Worm (Caenorhabditis elegans) whole organism, early embryonic: ENCODE measurements around the gene bec-1.

Source experiments
- B0310.2 ChIP-seq: sonication (generic microtip); optimal IDR thresholded peaks from 2 replicates; lab custom pipeline; 2016; ENCODE audit warnings: mild to moderate bottlenecking, missing genetic modification characterization, missing compliant biosample characterization
- F13C5.2 ChIP-seq: sonication (generic microtip); optimal IDR thresholded peaks from 2 replicates; lab custom pipeline; 2017; ENCODE audit warnings: mild to moderate bottlenecking, missing genetic modification characterization, inconsistent platforms, missing compliant biosample characterization
- aly-1 ChIP-seq: sonication (generic microtip); optimal IDR thresholded peaks from 2 replicates; lab custom pipeline; 2016; ENCODE audit warnings: missing genetic modification characterization, missing compliant biosample characterization
- ama-1 ChIP-seq: fragments of 150-350 bp; optimal IDR thresholded peaks from 2 replicates; lab custom pipeline; 2014
- ceh-13 ChIP-seq: fragments of 200-800 bp; sonication (Bioruptor generic); optimal IDR thresholded peaks from 2 replicates; lab custom pipeline; 2018; ENCODE audit warnings: mild to moderate bottlenecking, missing genetic modification characterization, missing compliant biosample characterization
- ceh-36 ChIP-seq: sonication (generic microtip); optimal IDR thresholded peaks from 2 replicates; lab custom pipeline; 2016; ENCODE audit warnings: missing genetic modification characterization, inconsistent platforms, missing compliant biosample characterization
- ets-7 ChIP-seq: sonication (generic microtip); optimal IDR thresholded peaks from 2 replicates; lab custom pipeline; 2016; ENCODE audit warnings: missing genotype, missing genetic modification characterization, missing compliant biosample characterization
- flt-1 ChIP-seq: fragments of 200-800 bp; sonication (Bioruptor generic); IDR thresholded peaks from 2 replicates; pipeline ENCODE4 v1.3.6; 2022; ENCODE audit warnings: missing genetic modification characterization, missing compliant biosample characterization
- hmbx-1 ChIP-seq: sonication (generic microtip); optimal IDR thresholded peaks from 2 replicates; lab custom pipeline; 2016; ENCODE audit warnings: mild to moderate bottlenecking, missing genetic modification characterization, missing compliant biosample characterization
- hmg-4 ChIP-seq: fragments of 200-800 bp; sonication (Bioruptor generic); optimal IDR thresholded peaks from 2 replicates; lab custom pipeline; 2018; ENCODE audit warnings: mild to moderate bottlenecking, missing genetic modification characterization, missing compliant biosample characterization
- hnd-1 ChIP-seq: sonication (generic microtip); optimal IDR thresholded peaks from 2 replicates; lab custom pipeline; 2016; ENCODE audit warnings: missing genetic modification characterization, missing compliant biosample characterization
- pes-1 ChIP-seq: fragments of 200-800 bp; sonication (Bioruptor generic); IDR thresholded peaks from 2 replicates; pipeline ENCODE4 v1.3.6; 2022; ENCODE audit warnings: missing genetic modification reagents, missing genetic modification characterization, missing compliant biosample characterization
- scrt-1 ChIP-seq: fragments of 200-800 bp; sonication (Bioruptor generic); IDR thresholded peaks from 2 replicates; pipeline ENCODE4 v1.3.6; 2022; ENCODE audit warnings: missing genetic modification characterization, missing compliant biosample characterization
- sea-1 ChIP-seq: fragments of 200-800 bp; sonication (Bioruptor generic); conservative IDR thresholded peaks from 2 replicates; pipeline ENCODE4 v1.3.6; 2022; ENCODE audit warnings: missing genetic modification characterization, missing compliant biosample characterization
- tbx-11 ChIP-seq: fragments of 200-800 bp; sonication (Bioruptor generic); IDR thresholded peaks from 2 replicates; pipeline ENCODE4 v1.3.6; 2022; ENCODE audit warnings: missing genetic modification characterization, missing compliant biosample characterization
- tbx-37 ChIP-seq: fragments of 200-800 bp; sonication (Bioruptor generic); conservative IDR thresholded peaks from 2 replicates; pipeline ENCODE4 v1.3.6; 2022; ENCODE audit warnings: missing genetic modification reagents, missing genetic modification characterization, missing compliant biosample characterization
- tra-4 ChIP-seq: sonication (generic microtip); optimal IDR thresholded peaks from 2 replicates; lab custom pipeline; 2017; ENCODE audit warnings: missing genetic modification characterization, missing compliant biosample characterization

Gene bec-1

DNA sequence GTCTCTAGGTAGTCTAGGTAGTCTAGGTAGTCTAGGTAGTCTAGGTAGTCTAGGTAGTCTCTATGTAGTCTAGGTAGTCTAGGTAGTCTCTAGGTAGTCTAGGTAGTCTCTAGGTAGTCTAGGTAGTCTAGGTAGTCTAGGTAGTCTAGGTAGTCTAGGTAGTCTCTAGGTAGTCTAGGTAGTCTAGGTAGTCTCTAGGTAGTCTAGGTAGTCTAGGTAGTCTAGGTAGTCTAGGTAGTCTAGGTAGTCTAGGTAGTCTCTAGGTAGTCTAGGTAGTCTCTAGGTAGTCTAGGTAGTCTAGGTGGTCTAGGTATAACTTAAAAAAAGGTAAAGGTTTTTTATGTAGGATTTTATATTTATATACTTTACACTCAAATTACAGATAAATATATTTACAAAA lies 27.0 kb upstream of the bec-1 start:
- TF ChIP-seq tbx-37 (GFP tag; lab: Robert Waterston, UW) (peak; percentile 48; the same call in 1 of the 2 replicates), flt-1 (GFP tag; lab: Robert Waterston, UW) (peak; percentile 49; the same call in 1 of the 2 replicates)

DNA sequence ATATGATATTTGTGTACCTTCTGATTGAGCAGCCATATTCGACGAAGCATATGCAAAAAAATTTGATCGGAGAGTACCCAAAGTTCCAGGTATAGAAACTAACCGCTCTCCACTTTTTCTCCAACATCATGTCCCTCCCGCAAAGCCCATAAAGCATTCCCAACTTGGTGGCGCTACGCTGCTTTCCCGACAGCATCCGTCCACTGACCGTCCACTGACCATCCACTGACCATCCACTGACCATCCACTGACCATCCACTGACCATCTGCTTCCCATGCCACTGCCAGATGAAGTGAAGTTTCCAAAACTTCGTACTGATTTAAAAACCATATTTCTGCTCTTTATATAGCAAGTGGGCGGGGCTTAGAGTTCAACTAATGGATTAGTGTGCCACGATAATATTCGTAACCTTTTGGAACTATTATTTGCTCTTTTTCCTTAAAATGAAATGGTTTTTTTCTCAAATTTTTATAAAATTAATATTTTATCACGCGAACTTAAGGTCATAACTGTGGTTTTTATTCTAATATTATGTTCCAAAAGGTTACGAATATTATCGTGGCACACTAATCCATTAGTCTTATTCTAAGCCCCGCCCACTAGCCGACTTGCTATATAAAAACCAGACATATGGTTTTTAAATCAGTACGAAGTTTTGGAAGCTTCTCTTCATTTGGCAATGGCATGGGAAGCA lies 26.3 kb upstream of the bec-1 start, which contains the start of gene C55C3.8:
Gene C55C3.8, plus strand, starts transcription at position 645 of the 695 bp plus-strand sequence.
- no peak for TF ChIP-seq hnd-1 (tag; lab: Kevin White, UChicago)
- no peak for TF ChIP-seq aly-1
- TF ChIP-seq ama-1 (lab: Kevin White, UChicago): no peak
- no peak for TF ChIP-seq ceh-36
- no peak for TF ChIP-seq flt-1 (GFP tag; lab: Robert Waterston, UW)
- no peak for TF ChIP-seq ets-7 (tag; lab: Kevin White, UChicago)
- TF ChIP-seq hmbx-1 (tag; lab: Kevin White, UChicago): no peak
- TF ChIP-seq sea-1 (GFP tag; lab: Robert Waterston, UW): no peak
- no peak for TF ChIP-seq tbx-37 (GFP tag; lab: Robert Waterston, UW)
- no peak for TF ChIP-seq tbx-11 (GFP tag; lab: Robert Waterston, UW)
- TF ChIP-seq scrt-1 (GFP tag; lab: Robert Waterston, UW): no peak
- TF ChIP-seq hmg-4 (GFP tag; lab: Kevin White, UChicago): no peak
- TF ChIP-seq pes-1: no peak
- no peak for TF ChIP-seq B0310.2
- no peak for TF ChIP-seq tra-4 (tag; lab: Kevin White, UChicago)
- no peak for TF ChIP-seq F13C5.2 (tag; lab: Kevin White, UChicago)
- TF ChIP-seq ceh-13: no peak

DNA sequence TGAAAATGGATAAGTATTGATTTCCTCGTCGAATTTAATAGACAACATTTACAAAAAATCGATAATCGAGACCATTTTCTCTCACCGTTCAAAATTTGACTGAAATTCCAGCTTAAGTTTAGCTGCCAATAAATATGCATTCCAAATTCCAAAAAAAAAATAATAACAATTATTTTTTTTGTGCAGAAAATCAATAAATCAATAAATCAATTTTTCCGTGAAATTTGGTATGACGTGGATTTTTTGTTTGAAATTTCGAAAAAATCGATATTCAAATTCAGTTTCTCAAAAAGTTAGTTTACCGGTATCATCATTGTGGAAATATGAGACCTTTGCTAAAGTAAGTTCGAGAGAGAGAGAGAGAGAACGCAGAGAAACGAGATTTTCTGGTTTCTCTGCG lies 20.8 kb upstream of the bec-1 start, which contains the start of gene C55C3.3:
Gene C55C3.3, plus strand, starts transcription at position 274 of the 400 bp plus-strand sequence.
- TF ChIP-seq tra-4 (tag; lab: Kevin White, UChicago): no peak
- no peak for TF ChIP-seq hmbx-1 (tag; lab: Kevin White, UChicago)
- no peak for TF ChIP-seq ets-7 (tag; lab: Kevin White, UChicago)

DNA sequence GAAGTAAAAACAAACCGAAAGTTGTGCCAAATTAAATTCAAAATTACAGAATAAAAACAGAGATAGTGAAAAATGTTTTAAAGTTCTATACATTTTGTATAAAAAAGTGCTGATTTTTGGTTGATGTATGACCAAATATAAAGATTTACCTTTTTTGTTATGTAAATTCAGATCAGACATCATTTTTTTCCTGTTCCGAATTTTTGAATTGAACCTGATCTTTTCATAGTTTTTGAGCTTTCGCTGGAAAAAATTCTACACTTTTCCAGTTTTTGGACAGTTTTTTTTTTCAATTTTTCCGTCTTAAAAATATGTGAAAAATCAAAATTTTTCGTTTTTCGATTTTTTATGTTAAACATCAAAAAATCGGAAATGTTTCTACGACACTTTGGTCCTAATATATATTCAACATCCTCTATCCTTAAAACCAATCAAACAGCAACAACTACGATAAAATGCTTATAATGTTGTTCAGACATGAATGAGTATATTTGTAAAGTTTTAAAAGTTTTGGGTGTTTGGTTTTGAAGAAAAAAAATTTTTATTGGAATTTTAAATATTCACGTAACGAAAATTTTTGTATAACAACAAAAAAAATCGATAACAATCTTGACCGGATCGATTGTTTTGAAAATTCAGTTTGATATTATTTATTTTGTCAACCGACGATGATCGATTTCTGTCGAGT lies 18.5 kb upstream of the bec-1 start, which contains the start of the genes C55C3.7 and C55C3.6:
Gene C55C3.7, minus strand, starts transcription at position 101 of the 688 bp plus-strand sequence.
Gene C55C3.6, plus strand, starts transcription at position 638 of the 688 bp plus-strand sequence.
- TF ChIP-seq ceh-36 (no peak), hmbx-1 (tag; lab: Kevin White, UChicago) (no peak), tbx-37 (GFP tag; lab: Robert Waterston, UW) (no peak), aly-1 (no peak), ama-1 (lab: Kevin White, UChicago) (no peak), hnd-1 (tag; lab: Kevin White, UChicago) (no peak), tra-4 (tag; lab: Kevin White, UChicago) (no peak), F13C5.2 (tag; lab: Kevin White, UChicago) (no peak), sea-1 (GFP tag; lab: Robert Waterston, UW) (no peak), ets-7 (tag; lab: Kevin White, UChicago) (no peak), scrt-1 (GFP tag; lab: Robert Waterston, UW) (no peak), B0310.2 (no peak), hmg-4 (GFP tag; lab: Kevin White, UChicago) (no peak), tbx-11 (GFP tag; lab: Robert Waterston, UW) (no peak), ceh-13 (no peak), pes-1 (no peak), flt-1 (GFP tag; lab: Robert Waterston, UW) (no peak)

DNA sequence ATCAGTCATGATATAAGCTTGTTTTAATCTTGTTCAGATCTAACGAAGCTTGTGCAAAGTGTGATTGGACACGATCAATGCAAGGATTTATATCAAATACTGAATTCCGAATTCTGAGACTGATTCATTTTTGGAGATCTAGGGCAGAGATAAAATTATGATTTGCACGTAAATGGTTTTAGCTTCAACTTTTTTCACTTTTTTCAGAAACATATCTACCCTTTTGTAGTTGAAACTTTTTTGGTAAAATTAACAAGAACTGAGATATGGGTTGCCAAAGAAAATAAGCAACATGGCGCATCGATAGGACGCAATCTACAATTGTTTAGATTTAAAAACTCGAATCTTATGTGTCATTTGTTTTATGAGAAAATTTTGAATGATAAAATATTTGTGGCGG lies 13.8 kb upstream of the bec-1 start, which contains the start of gene C55C3.4:
Gene C55C3.4, minus strand, starts transcription at position 101 of the 400 bp plus-strand sequence.
- TF ChIP-seq tbx-37 (GFP tag; lab: Robert Waterston, UW) (no peak), ceh-13 (no peak), tbx-11 (GFP tag; lab: Robert Waterston, UW) (no peak), pes-1 (no peak), ets-7 (tag; lab: Kevin White, UChicago) (no peak), ama-1 (lab: Kevin White, UChicago) (no peak), tra-4 (tag; lab: Kevin White, UChicago) (no peak), flt-1 (GFP tag; lab: Robert Waterston, UW) (no peak), sea-1 (GFP tag; lab: Robert Waterston, UW) (no peak), hmbx-1 (tag; lab: Kevin White, UChicago) (no peak), ceh-36 (no peak), aly-1 (no peak)

DNA sequence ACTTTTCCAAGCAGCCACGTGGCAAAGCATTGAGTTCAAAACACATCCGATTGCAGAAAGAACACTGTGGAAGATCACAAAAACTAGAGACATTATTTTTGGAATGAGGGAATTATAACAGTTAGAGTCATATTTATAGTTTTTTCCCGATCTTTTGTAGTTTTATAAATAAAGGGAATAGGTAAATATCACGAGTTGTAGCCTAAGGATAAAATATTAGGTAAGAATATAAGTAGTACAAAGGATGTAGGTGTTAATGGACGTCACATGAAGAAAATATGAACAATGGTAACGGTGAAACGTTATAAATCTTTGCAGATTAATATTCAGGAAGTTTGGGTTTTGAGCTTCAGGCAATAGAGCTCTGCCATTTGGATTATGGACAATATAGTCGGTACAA lies 10.2 kb upstream of the bec-1 start, which contains the start of gene srd-5:
Gene srd-5, minus strand, starts transcription at position 101 of the 400 bp plus-strand sequence.
- TF ChIP-seq tbx-11 (GFP tag; lab: Robert Waterston, UW) (no peak), ama-1 (lab: Kevin White, UChicago) (no peak), sea-1 (GFP tag; lab: Robert Waterston, UW) (no peak), pes-1 (no peak), hmbx-1 (tag; lab: Kevin White, UChicago) (no peak), ceh-36 (no peak), B0310.2 (no peak), hmg-4 (GFP tag; lab: Kevin White, UChicago) (no peak), hnd-1 (tag; lab: Kevin White, UChicago) (no peak), aly-1 (no peak), tbx-37 (GFP tag; lab: Robert Waterston, UW) (no peak), ceh-13 (no peak), scrt-1 (GFP tag; lab: Robert Waterston, UW) (no peak), ets-7 (tag; lab: Kevin White, UChicago) (no peak), tra-4 (tag; lab: Kevin White, UChicago) (no peak), F13C5.2 (tag; lab: Kevin White, UChicago) (no peak)
